Fruit fly (Drosophila melanogaster): ENCODE data around the gene CG3526.

CG3526 gene

DNA sequence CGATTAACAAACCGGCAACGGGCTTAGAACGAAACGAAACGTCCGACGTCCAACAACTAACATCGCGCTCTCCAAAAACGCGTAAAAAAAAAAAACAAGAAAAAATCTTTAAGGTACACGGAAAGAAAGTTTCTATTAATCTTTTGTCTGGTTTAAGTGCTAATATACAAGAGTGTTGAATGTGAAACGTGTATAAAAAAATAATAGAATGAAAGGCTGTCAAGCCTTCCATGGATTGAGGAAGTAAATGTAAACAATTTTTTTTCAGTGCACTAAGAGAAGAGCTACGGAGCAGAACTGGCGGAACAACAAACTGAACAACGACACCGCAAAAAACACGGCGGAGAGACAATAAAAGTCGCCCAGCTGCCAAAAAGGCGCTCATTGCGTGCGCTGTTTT is 29.2 kb downstream of the CG3526 start, which contains the start of gene CG3588 (continued):
- TF ChIP-seq cwo (GFP tag; optimal IDR thresholded peaks at IDR 0.05) (peak; percentile 57), CG4282 (GFP tag; optimal IDR thresholded peaks at IDR 0.05) (peak; percentile 6), lbe (GFP tag; optimal IDR thresholded peaks at IDR 0.05) (peak; percentile 7), CG5180 (GFP tag; optimal IDR thresholded peaks at IDR 0.05) (no peak), danr (GFP tag; IDR thresholded peaks at IDR 0.05) (peak; percentile 67), CG14965 (GFP tag; optimal IDR thresholded peaks at IDR 0.05; ENCODE audit: borderline replicate concordance) (no peak), fru (optimal IDR thresholded peaks at IDR 0.05) (no peak), CG7357 (GFP tag; IDR thresholded peaks at IDR 0.05) (0 out of 3 replicates have a peak, but pooled peaks have one; percentile 50), CG1832 (GFP tag; optimal IDR thresholded peaks at IDR 0.05) (no peak), TFAM (GFP tag; optimal IDR thresholded peaks at IDR 0.05) (no peak), Opbp (GFP tag; IDR thresholded peaks at IDR 0.05; ENCODE audit: partially characterized antibody) (no peak), p53 (GFP tag; optimal IDR thresholded peaks at IDR 0.05) (no peak), Rfx (GFP tag; IDR thresholded peaks at IDR 0.05) (peak; percentile 94), dm (GFP tag; optimal IDR thresholded peaks at IDR 0.05) (peak; percentile 43), repo (GFP tag; optimal IDR thresholded peaks at IDR 0.05) (peak; percentile 39), toy (GFP tag; IDR thresholded peaks at IDR 0.05) (0 out of 2 replicates have a peak, but pooled peaks have one; percentile 46), CG7745 (tag; optimal IDR thresholded peaks at IDR 0.05) (no peak), seq (GFP tag; IDR thresholded peaks at IDR 0.05) (peak; percentile 73), Hsf (GFP tag; optimal IDR thresholded peaks at IDR 0.05) (peak; percentile 77), CG6791 (GFP tag; IDR thresholded peaks at IDR 0.05; ENCODE audit: partially characterized antibody) (no peak), tup (GFP tag; optimal IDR thresholded peaks at IDR 0.05) (peak; percentile 12), CG9609 (GFP tag; optimal IDR thresholded peaks at IDR 0.05) (peak; percentile 38), Gsc (GFP tag; IDR thresholded peaks at IDR 0.05) (no peak), CG9932 (GFP tag; IDR thresholded peaks at IDR 0.05) (peak; percentile 94), CG17186 (GFP tag; optimal IDR thresholded peaks at IDR 0.05) (no peak), schlank (tag; optimal IDR thresholded peaks at IDR 0.05) (peak; percentile 54), CG2875 (GFP tag; optimal IDR thresholded peaks at IDR 0.05) (no peak), NK7.1 (GFP tag; optimal IDR thresholded peaks at IDR 0.05) (peak; percentile 42), CG6254 (GFP tag; optimal IDR thresholded peaks at IDR 0.05) (no peak), CG14667 (GFP tag; IDR thresholded peaks at IDR 0.05) (peak; percentile 64), CG18011 (GFP tag; optimal IDR thresholded peaks at IDR 0.05) (peak; percentile 46), gce (GFP tag; IDR thresholded peaks at IDR 0.05) (peak; percentile 56; the same call in 1 of the 3 replicates), Nf-YA (GFP tag; IDR thresholded peaks at IDR 0.05) (0 out of 2 replicates have a peak, but pooled peaks have one; percentile 19), peb (GFP tag; IDR thresholded peaks at IDR 0.05) (peak; percentile 42; the same call in 1 of the 2 replicates), dysf (GFP tag; IDR thresholded peaks at IDR 0.05) (peak; percentile 87), HmgZ (tag; optimal IDR thresholded peaks at IDR 0.05) (peak; percentile 50), CG11560 (tag; IDR thresholded peaks at IDR 0.05) (peak; percentile 57; the same call in 1 of the 3 replicates), gem (tag; optimal IDR thresholded peaks at IDR 0.05) (peak; percentile 79), chif (GFP tag; optimal IDR thresholded peaks at IDR 0.05) (peak; percentile 24 to 63), HLH3B (GFP tag; IDR thresholded peaks at IDR 0.05) (peak; percentile 55), PHDP (tag; optimal IDR thresholded peaks at IDR 0.05) (peak; percentile 78), knrl (GFP tag; IDR thresholded peaks at IDR 0.05; ENCODE audit: partially characterized antibody) (no peak), wek (GFP tag; optimal IDR thresholded peaks at IDR 0.05) (no peak), CG3407 (GFP tag; optimal IDR thresholded peaks at IDR 0.05) (no peak), stc (GFP tag; IDR thresholded peaks at IDR 0.05) (peak; percentile 72), Fer2 (tag; optimal IDR thresholded peaks at IDR 0.05) (peak; percentile 41), lola (GFP tag; optimal IDR thresholded peaks at IDR 0.05) (no peak), Dref (GFP tag; IDR thresholded peaks at IDR 0.05) (no peak), gfzf (GFP tag; optimal IDR thresholded peaks at IDR 0.05) (no peak), GATAe (GFP tag; conservative IDR thresholded peaks at IDR 0.05) (no peak), crc (GFP tag; optimal IDR thresholded peaks at IDR 0.05) (no peak)
